Fruit fly (Drosophila melanogaster) whole organism, embryonic: ENCODE results near the gene CG43233.

Source experiments
- Antp ChIP-seq: fragments of 200-800 bp; sonication (Bioruptor generic); optimal IDR thresholded peaks from 3 replicates; lab custom pipeline; 2016; ENCODE audit warnings: missing biosample characterization, missing genetic modification characterization
- Atf3 ChIP-seq: fragments of 200-800 bp; sonication (Bioruptor generic); optimal IDR thresholded peaks from 3 replicates; lab custom pipeline; 2016; ENCODE audit warnings: missing biosample characterization, missing genetic modification characterization
- Bdp1 ChIP-seq: fragments of 200-800 bp; sonication (Bioruptor generic); optimal IDR thresholded peaks from 3 replicates; lab custom pipeline; 2016; ENCODE audit warnings: missing biosample characterization, missing genetic modification characterization
- CG12104 ChIP-seq: fragments of 200-800 bp; sonication (Bioruptor generic); optimal IDR thresholded peaks from 3 replicates; lab custom pipeline; 2016; ENCODE audit warnings: missing biosample characterization, missing genetic modification characterization
- CG12299 ChIP-seq: fragments of 200-800 bp; sonication (Bioruptor generic); optimal IDR thresholded peaks from 2 replicates; lab custom pipeline; 2018; ENCODE audit warnings: missing biosample characterization, mild to moderate bottlenecking, missing genetic modification characterization
- CG13424 ChIP-seq: fragments of 200-800 bp; sonication (Bioruptor generic); optimal IDR thresholded peaks from 2 replicates; lab custom pipeline; 2019; ENCODE audit warnings: missing biosample characterization, mild to moderate bottlenecking, missing genetic modification characterization, moderate library complexity
- CG14710 ChIP-seq: fragments of 200-800 bp; sonication (Bioruptor generic); optimal IDR thresholded peaks from 3 replicates; lab custom pipeline; 2019; ENCODE audit warnings: missing biosample characterization, mild to moderate bottlenecking, missing genetic modification characterization, moderate library complexity
- CG16815 ChIP-seq: fragments of 200-800 bp; sonication (Bioruptor generic); optimal IDR thresholded peaks from 3 replicates; lab custom pipeline; 2017; ENCODE audit warnings: missing biosample characterization, mild to moderate bottlenecking, missing genetic modification characterization
- CG17328 ChIP-seq: fragments of 200-800 bp; sonication (Bioruptor generic); IDR thresholded peaks from 2 replicates; pipeline ENCODE4 v1.3.6; 2022; ENCODE audit warnings: missing biosample characterization, missing genetic modification characterization
- CG1792 ChIP-seq: fragments of 200-800 bp; sonication (Bioruptor generic); optimal IDR thresholded peaks from 2 replicates; lab custom pipeline; 2016; ENCODE audit warnings: missing biosample characterization, missing genetic modification characterization
- CG2199 ChIP-seq: fragments of 200-800 bp; sonication (Bioruptor generic); IDR thresholded peaks from 3 replicates; pipeline ENCODE4 v1.3.6; 2022; ENCODE audit warnings: missing biosample characterization, missing genetic modification characterization
- CG30020 ChIP-seq: fragments of 200-800 bp; optimal IDR thresholded peaks from 2 replicates; lab custom pipeline; 2019; ENCODE audit warnings: missing biosample characterization, mild to moderate bottlenecking, missing genetic modification characterization, moderate library complexity
- CG42726 ChIP-seq: fragments of 200-800 bp; sonication (Bioruptor generic); IDR thresholded peaks from 2 replicates; pipeline ENCODE4 v1.3.6; 2022; ENCODE audit warnings: missing biosample characterization, missing genetic modification characterization; ENCODE audit not compliant: partially characterized antibody
- CG4707 ChIP-seq: fragments of 200-800 bp; sonication (Bioruptor generic); optimal IDR thresholded peaks from 2 replicates; lab custom pipeline; 2018; ENCODE audit warnings: missing biosample characterization, mild to moderate bottlenecking, missing genetic modification characterization, moderate library complexity
- CG5245 ChIP-seq: fragments of 200-800 bp; sonication (Bioruptor generic); optimal IDR thresholded peaks from 3 replicates; lab custom pipeline; 2016; ENCODE audit warnings: missing biosample characterization, missing genetic modification characterization
- CG6683 ChIP-seq: fragments of 200-800 bp; sonication (Bioruptor generic); optimal IDR thresholded peaks from 2 replicates; lab custom pipeline; 2017; ENCODE audit warnings: missing biosample characterization, mild to moderate bottlenecking, missing genetic modification characterization, missing genetic modification reagents
- CG6791 ChIP-seq: fragments of 200-800 bp; sonication (Bioruptor generic); IDR thresholded peaks from 3 replicates; pipeline ENCODE4 v1.3.6; 2022; ENCODE audit warnings: missing biosample characterization, missing genetic modification characterization; ENCODE audit not compliant: partially characterized antibody
- CG7372 ChIP-seq: fragments of 200-800 bp; sonication (Bioruptor generic); IDR thresholded peaks from 2 replicates; pipeline ENCODE4 v1.3.6; 2022; ENCODE audit warnings: missing biosample characterization, missing genetic modification characterization
- CG7786 ChIP-seq: fragments of 200-800 bp; sonication (Bioruptor generic); optimal IDR thresholded peaks from 2 replicates; lab custom pipeline; 2016; ENCODE audit warnings: missing biosample characterization, missing genetic modification characterization
- CG8924 ChIP-seq: fragments of 200-800 bp; optimal IDR thresholded peaks from 3 replicates; lab custom pipeline; 2019; ENCODE audit warnings: missing biosample characterization, mild to moderate bottlenecking, missing genetic modification characterization, moderate library complexity
- CkIIα-i1 ChIP-seq: fragments of 200-800 bp; sonication (Bioruptor generic); IDR thresholded peaks from 2 replicates; pipeline ENCODE4 v1.3.6; 2022; ENCODE audit warnings: missing biosample characterization, missing genetic modification characterization
- Dek ChIP-seq: fragments of 200-800 bp; sonication (Bioruptor generic); optimal IDR thresholded peaks from 3 replicates; lab custom pipeline; 2019; ENCODE audit warnings: missing biosample characterization, mild to moderate bottlenecking, missing genetic modification characterization, moderate library complexity
- Dref ChIP-seq: fragments of 200-800 bp; sonication (Bioruptor generic); IDR thresholded peaks from 2 replicates; pipeline ENCODE4 v1.3.6; 2022; ENCODE audit warnings: missing biosample characterization, missing genetic modification characterization
- Drgx ChIP-seq: fragments of 200-800 bp; sonication (Bioruptor generic); IDR thresholded peaks from 2 replicates; pipeline ENCODE4 v1.3.6; 2022; ENCODE audit warnings: missing biosample characterization, missing genetic modification characterization
- Ets65A ChIP-seq: fragments of 200-800 bp; sonication (Bioruptor generic); peaks from one replicate; lab custom pipeline; 2016; ENCODE audit warnings: missing biosample characterization, missing genetic modification characterization
- HHEX ChIP-seq: fragments of 200-800 bp; sonication (Bioruptor generic); optimal IDR thresholded peaks from 3 replicates; lab custom pipeline; 2017; ENCODE audit warnings: missing biosample characterization, mild to moderate bottlenecking, missing genetic modification characterization, missing genetic modification reagents
- HLH4C ChIP-seq: fragments of 200-800 bp; sonication (Bioruptor generic); IDR thresholded peaks from 3 replicates; pipeline ENCODE4 v1.3.6; 2022; ENCODE audit warnings: missing biosample characterization, missing genetic modification characterization; ENCODE audit not compliant: partially characterized antibody
- Hr78 ChIP-seq, 2 experiments: fragments of 200-800 bp in 1 of 2; fragments of >200 bp in 1 of 2; sonication (Bioruptor generic) in 1 of 2; optimal IDR thresholded peaks; 2 replicates each; lab custom pipeline; 2017 to 2019; ENCODE audit warnings: missing biosample characterization in 2 of 2, missing genetic modification characterization in 2 of 2, mild to moderate bottlenecking in 1 of 2, moderate library complexity in 1 of 2
- Jarid2 ChIP-seq: fragments of 200-800 bp; sonication (Bioruptor generic); optimal IDR thresholded peaks from 3 replicates; lab custom pipeline; 2017; ENCODE audit warnings: mild to moderate bottlenecking, missing biosample characterization, missing genetic modification reagents, missing genetic modification characterization
- Kr ChIP-seq: fragments of 200-800 bp; sonication (Bioruptor generic); optimal IDR thresholded peaks from 2 replicates; lab custom pipeline; 2017; ENCODE audit warnings: missing biosample characterization, mild to moderate bottlenecking, missing genetic modification characterization
- Lhr ChIP-seq: fragments of 200-800 bp; sonication (Bioruptor generic); optimal IDR thresholded peaks from 3 replicates; lab custom pipeline; 2017; ENCODE audit warnings: mild to moderate bottlenecking, missing biosample characterization, missing genetic modification reagents, missing genetic modification characterization
- MTF-1 ChIP-seq: fragments of 200-800 bp; sonication (Bioruptor generic); optimal IDR thresholded peaks from 2 replicates; lab custom pipeline; 2018; ENCODE audit warnings: missing biosample characterization, mild to moderate bottlenecking, missing genetic modification characterization, borderline replicate concordance
- Sox102F ChIP-seq: fragments of 200-800 bp; sonication (Bioruptor generic); optimal IDR thresholded peaks from 2 replicates; lab custom pipeline; 2018; ENCODE audit warnings: missing biosample characterization, mild to moderate bottlenecking, missing genetic modification characterization, moderate library complexity
- Ssrp ChIP-seq: fragments of 200-800 bp; sonication (Bioruptor generic); optimal IDR thresholded peaks from 2 replicates; lab custom pipeline; 2018; ENCODE audit warnings: missing biosample characterization, mild to moderate bottlenecking, missing genetic modification characterization, moderate library complexity
- Stat92E ChIP-seq, 3 experiments: fragments of >200 bp in 2 of 3; fragments of 200-800 bp in 1 of 3; sonication (Bioruptor generic) in 1 of 3; optimal IDR thresholded peaks; 2 replicates each; lab custom pipeline; 2017 to 2019; ENCODE audit warnings: missing biosample characterization in 3 of 3, missing genetic modification characterization in 3 of 3, mild to moderate bottlenecking in 1 of 3, moderate library complexity in 1 of 3
- TFAM ChIP-seq: fragments of 200-800 bp; sonication (Bioruptor generic); optimal IDR thresholded peaks from 2 replicates; lab custom pipeline; 2017; ENCODE audit warnings: missing biosample characterization, missing genetic modification characterization, inconsistent platforms
- Usf ChIP-seq: fragments of 200-800 bp; sonication (Bioruptor generic); optimal IDR thresholded peaks from 2 replicates; lab custom pipeline; 2017; ENCODE audit warnings: missing genotype, missing biosample characterization, missing genetic modification characterization
- bowl ChIP-seq: fragments of 200-800 bp; sonication (Bioruptor generic); IDR thresholded peaks from 2 replicates; pipeline ENCODE4 v1.3.6; 2022; ENCODE audit warnings: missing biosample characterization, missing genetic modification characterization
- bsh ChIP-seq, 2 experiments: fragments of 200-800 bp; sonication (Bioruptor generic); optimal IDR thresholded peaks; 2 replicates each; lab custom pipeline; 2017 to 2018; ENCODE audit warnings: mild to moderate bottlenecking in 2 of 2, missing biosample characterization in 2 of 2, missing genetic modification characterization in 2 of 2, moderate library complexity in 1 of 2
- croc ChIP-seq: fragments of 200-800 bp; sonication (Bioruptor generic); conservative IDR thresholded peaks from 3 replicates; pipeline ENCODE4 v1.3.6; 2022; ENCODE audit warnings: missing biosample characterization, missing genetic modification characterization
- dan ChIP-seq: fragments of 200-800 bp; sonication (Bioruptor generic); IDR thresholded peaks from 2 replicates; pipeline ENCODE4 v1.3.6; 2022; ENCODE audit warnings: missing biosample characterization, missing genetic modification characterization
- dpn ChIP-seq, 2 experiments: fragments of 200-800 bp; sonication (Bioruptor generic); optimal IDR thresholded peaks; 3 replicates each; lab custom pipeline; 2016; ENCODE audit warnings: missing biosample characterization in 2 of 2, missing genetic modification characterization in 2 of 2
- exex ChIP-seq: fragments of 200-800 bp; sonication (Bioruptor generic); optimal IDR thresholded peaks from 4 replicates; lab custom pipeline; 2018; ENCODE audit warnings: missing biosample characterization, mild to moderate bottlenecking, missing genetic modification characterization, moderate library complexity
- hbn ChIP-seq: fragments of 200-800 bp; sonication (Bioruptor generic); IDR thresholded peaks from 2 replicates; pipeline ENCODE4 v1.3.6; 2022; ENCODE audit warnings: missing biosample characterization, missing genetic modification characterization; ENCODE audit not compliant: partially characterized antibody
- salm ChIP-seq: fragments of 200-800 bp; sonication (Bioruptor generic); optimal IDR thresholded peaks from 2 replicates; lab custom pipeline; 2018; ENCODE audit warnings: missing biosample characterization, mild to moderate bottlenecking, missing genetic modification characterization
- slbo ChIP-seq: fragments of 200-800 bp; sonication (Bioruptor generic); IDR thresholded peaks from 2 replicates; pipeline ENCODE4 v1.3.6; 2022; ENCODE audit warnings: missing biosample characterization, missing genetic modification characterization
- stwl ChIP-seq: fragments of 200-800 bp; sonication (Bioruptor generic); optimal IDR thresholded peaks from 3 replicates; lab custom pipeline; 2018; ENCODE audit warnings: missing biosample characterization, mild to moderate bottlenecking, missing genetic modification characterization, moderate library complexity
- twi ChIP-seq: fragments of 200-800 bp; optimal IDR thresholded peaks from 2 replicates; lab custom pipeline; 2019; ENCODE audit warnings: missing biosample characterization, mild to moderate bottlenecking, missing genetic modification characterization, moderate library complexity
- vvl ChIP-seq: fragments of 200-800 bp; sonication (Bioruptor generic); IDR thresholded peaks from 2 replicates; pipeline ENCODE4 v1.3.6; 2022; ENCODE audit warnings: missing biosample characterization, missing genetic modification characterization
- zf30C ChIP-seq: fragments of 200-800 bp; sonication (Bioruptor generic); optimal IDR thresholded peaks from 3 replicates; lab custom pipeline; 2018; ENCODE audit warnings: missing biosample characterization, mild to moderate bottlenecking, missing genetic modification characterization

CG43233 gene

DNA sequence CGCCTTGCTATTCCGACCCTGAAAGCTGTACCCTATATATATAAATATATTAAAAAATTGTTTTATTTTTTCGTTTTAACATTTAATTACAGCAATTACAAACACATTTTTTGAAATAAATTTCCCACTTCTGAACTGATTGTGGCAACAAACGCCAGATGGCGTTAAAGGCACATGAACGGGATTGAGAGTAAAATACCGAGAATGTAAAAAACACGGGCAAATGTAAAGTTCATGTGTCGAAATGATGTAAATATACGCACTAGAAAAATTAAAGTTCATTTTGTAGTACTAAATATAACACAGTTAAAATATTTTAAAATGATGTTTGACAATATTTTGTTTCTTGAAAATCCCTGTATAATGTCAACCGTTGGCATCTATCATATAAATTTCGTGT is 8.8 kb downstream of the CG43233 start (continued):
- TF ChIP-seq Sox102F (GFP tag; lab: Kevin White, UChicago) (peak; percentile 16), CG5245 (GFP tag; lab: Kevin White, UChicago) (no peak), dpn (GFP tag; optimal IDR thresholded peaks at IDR 0.05; lab: Kevin White, UChicago) (peak in 1 of 2 experiments; percentile 32), Dek (tag; lab: Kevin White, UChicago) (peak; percentile 33), CG6791 (GFP tag; lab: Robert Waterston, UW) (peak; percentile 64), CG42726 (GFP tag; lab: Robert Waterston, UW) (no peak), Hr78 (GFP tag; optimal IDR thresholded peaks at IDR 0.05; lab: Kevin White, UChicago) (no peak), HHEX (GFP tag; lab: Kevin White, UChicago) (peak; percentile 15), CG1792 (GFP tag; lab: Kevin White, UChicago) (no peak), Stat92E (GFP tag; optimal IDR thresholded peaks at IDR 0.05; lab: Kevin White, UChicago) (no peak), CkIIα-i1 (GFP tag; lab: Robert Waterston, UW) (no peak), CG4707 (GFP tag; lab: Kevin White, UChicago) (peak; percentile 68), Jarid2 (no peak), CG12299 (tag; lab: Kevin White, UChicago) (no peak), TFAM (GFP tag; lab: Kevin White, UChicago) (no peak), Lhr (GFP tag; lab: Kevin White, UChicago) (peak; percentile 46), slbo (no peak), stwl (tag; lab: Kevin White, UChicago) (peak; percentile 76), Usf (no peak), vvl (GFP tag; lab: Robert Waterston, UW) (no peak), Ssrp (tag; lab: Kevin White, UChicago) (peak; percentile 9), CG7786 (no peak), Drgx (no peak), CG7372 (peak; percentile 7; the same call in 1 of the 2 replicates), salm (tag; lab: Kevin White, UChicago) (no peak), bsh (GFP tag; optimal IDR thresholded peaks at IDR 0.05; lab: Kevin White, UChicago) (peak in 1 of 2 experiments; percentile 50), CG12104 (GFP tag; lab: Kevin White, UChicago) (no peak), hbn (GFP tag; lab: Robert Waterston, UW) (no peak), dan (GFP tag; lab: Robert Waterston, UW) (no peak), Kr (GFP tag; lab: Kevin White, UChicago) (no peak), twi (tag; lab: Kevin White, UChicago) (peak; percentile 13), HLH4C (no peak), CG8924 (tag; lab: Kevin White, UChicago) (no peak), CG14710 (peak; percentile 34), Atf3 (GFP tag; lab: Kevin White, UChicago) (no peak), CG6683 (GFP tag; lab: Kevin White, UChicago) (no peak), Ets65A (peak; percentile 69), CG13424 (tag; lab: Kevin White, UChicago) (peak; percentile 36), MTF-1 (no peak), croc (GFP tag; lab: Robert Waterston, UW) (no peak; the same call in 2 of the 3 replicates), CG30020 (tag; lab: Kevin White, UChicago) (no peak), Dref (GFP tag; lab: Robert Waterston, UW) (no peak), CG16815 (GFP tag; lab: Kevin White, UChicago) (no peak), CG2199 (GFP tag; lab: Robert Waterston, UW) (peak; percentile 50; the same call in 2 of the 3 replicates), zf30C (GFP tag; lab: Kevin White, UChicago) (no peak), Antp (no peak), CG17328 (GFP tag; lab: Robert Waterston, UW) (no peak), bowl (GFP tag; lab: Robert Waterston, UW) (no peak), Bdp1 (no peak), exex (tag; lab: Kevin White, UChicago) (no peak)
